Worm (Caenorhabditis elegans) whole organism, young adult: ENCODE measurements around the gene nsph-3.1.

Experiments used
- C06A6.2 ChIP-seq: fragments of 200-800 bp; sonication (Bioruptor generic); conservative IDR thresholded peaks from 2 replicates; pipeline ENCODE4 v1.3.6; 2022; ENCODE audit warnings: missing genetic modification characterization, missing compliant biosample characterization
- C17E4.6 ChIP-seq: fragments of 200-800 bp; sonication (Bioruptor generic); IDR thresholded peaks from 2 replicates; pipeline ENCODE4 v1.3.6; 2022; ENCODE audit warnings: missing genetic modification reagents, missing genetic modification characterization, missing compliant biosample characterization
- D2030.7 ChIP-seq: fragments of 200-800 bp; sonication (Bioruptor generic); IDR thresholded peaks from 2 replicates; pipeline ENCODE4 v1.3.6; 2022; ENCODE audit warnings: missing genetic modification reagents, missing genetic modification characterization, missing compliant biosample characterization
- F23B12.7 ChIP-seq: sonication (generic microtip); optimal IDR thresholded peaks from 2 replicates; lab custom pipeline; 2017; ENCODE audit warnings: missing genetic modification characterization, mild to moderate bottlenecking, missing compliant biosample characterization, antibody characterized with exemption, moderate library complexity; ENCODE audit not compliant: insufficient read depth
- F52B5.7 ChIP-seq: sonication (generic microtip); optimal IDR thresholded peaks from 2 replicates; lab custom pipeline; 2016; ENCODE audit warnings: mild to moderate bottlenecking, missing genetic modification characterization, missing compliant biosample characterization
- K11D2.4 ChIP-seq: fragments of 200-800 bp; sonication (Bioruptor generic); IDR thresholded peaks from 2 replicates; pipeline ENCODE4 v1.3.6; 2022; ENCODE audit warnings: missing genetic modification reagents, missing genetic modification characterization, missing compliant biosample characterization
- K12H6.12 ChIP-seq: fragments of 200-800 bp; sonication (Bioruptor generic); optimal IDR thresholded peaks from 2 replicates; lab custom pipeline; 2018; ENCODE audit warnings: mild to moderate bottlenecking, missing genetic modification characterization, missing compliant biosample characterization
- T07F8.4 ChIP-seq: sonication (generic microtip); optimal IDR thresholded peaks from 2 replicates; lab custom pipeline; 2016; ENCODE audit warnings: mild to moderate bottlenecking, missing genetic modification characterization, moderate library complexity, missing compliant biosample characterization
- Y53G8AR.9 ChIP-seq: fragments of 200-800 bp; sonication (Bioruptor generic); conservative IDR thresholded peaks from 2 replicates; pipeline ENCODE4 v1.3.6; 2022; ENCODE audit warnings: missing genetic modification reagents, missing genetic modification characterization, missing compliant biosample characterization
- Y79H2A.3 ChIP-seq: fragments of 200-800 bp; sonication (Bioruptor generic); conservative IDR thresholded peaks from 2 replicates; pipeline ENCODE4 v1.3.6; 2022; ENCODE audit warnings: missing genetic modification reagents, missing genetic modification characterization, missing compliant biosample characterization
- Y95B8A.8 ChIP-seq: fragments of 200-800 bp; sonication (Bioruptor generic); IDR thresholded peaks from 2 replicates; pipeline ENCODE4 v1.3.6; 2022; ENCODE audit warnings: missing genetic modification reagents, missing genetic modification characterization, missing compliant biosample characterization
- ZK185.1 ChIP-seq: sonication (generic microtip); optimal IDR thresholded peaks from 2 replicates; lab custom pipeline; 2016; ENCODE audit warnings: mild to moderate bottlenecking, missing genetic modification characterization, missing compliant biosample characterization; ENCODE audit not compliant: poor library complexity, severe bottlenecking
- akir-1 ChIP-seq: fragments of 200-800 bp; sonication (Bioruptor generic); optimal IDR thresholded peaks from 2 replicates; lab custom pipeline; 2018; ENCODE audit warnings: mild to moderate bottlenecking, missing genetic modification characterization, moderate library complexity, missing compliant biosample characterization
- aptf-2 ChIP-seq: fragments of 200-800 bp; sonication (Bioruptor generic); conservative IDR thresholded peaks from 2 replicates; pipeline ENCODE4 v1.3.6; 2022; ENCODE audit warnings: missing genetic modification reagents, missing genetic modification characterization, missing compliant biosample characterization
- atf-7 ChIP-seq: sonication (generic microtip); optimal IDR thresholded peaks from 2 replicates; lab custom pipeline; 2017; ENCODE audit warnings: mild to moderate bottlenecking, missing genetic modification characterization, missing compliant biosample characterization
- attf-3 ChIP-seq: fragments of 200-800 bp; sonication (Bioruptor generic); conservative IDR thresholded peaks from 2 replicates; pipeline ENCODE4 v1.3.6; 2022; ENCODE audit warnings: missing genetic modification reagents, missing genetic modification characterization, missing compliant biosample characterization
- attf-5 ChIP-seq: fragments of 200-800 bp; sonication (Bioruptor generic); optimal IDR thresholded peaks from 2 replicates; lab custom pipeline; 2018; ENCODE audit warnings: mild to moderate bottlenecking, missing genetic modification characterization, missing compliant biosample characterization
- attf-6 ChIP-seq: fragments of 200-800 bp; sonication (Bioruptor generic); IDR thresholded peaks from 2 replicates; pipeline ENCODE4 v1.3.6; 2022; ENCODE audit warnings: missing genetic modification reagents, missing genetic modification characterization, missing compliant biosample characterization
- cebp-2 ChIP-seq: fragments of 200-800 bp; sonication (Bioruptor generic); IDR thresholded peaks from 2 replicates; pipeline ENCODE4 v1.3.6; 2022; ENCODE audit warnings: missing genetic modification characterization, missing compliant biosample characterization
- ceh-100 ChIP-seq: fragments of 200-800 bp; sonication (Bioruptor generic); IDR thresholded peaks from 2 replicates; pipeline ENCODE4 v1.3.6; 2022; ENCODE audit warnings: missing genetic modification reagents, missing genetic modification characterization, missing compliant biosample characterization
- ceh-58 ChIP-seq: fragments of 200-800 bp; sonication (Bioruptor generic); IDR thresholded peaks from 2 replicates; pipeline ENCODE4 v1.3.6; 2022; ENCODE audit warnings: missing genetic modification characterization, missing compliant biosample characterization
- dpl-1 ChIP-seq: fragments of 150-350 bp; optimal IDR thresholded peaks from 2 replicates; lab custom pipeline; 2014; ENCODE audit warnings: missing biosample characterization, missing genetic modification reagents, missing genetic modification characterization
- egl-44 ChIP-seq: fragments of 200-800 bp; sonication (Bioruptor generic); IDR thresholded peaks from 2 replicates; pipeline ENCODE4 v1.3.6; 2022; ENCODE audit warnings: missing genetic modification reagents, missing genetic modification characterization, missing compliant biosample characterization
- ekl-4 ChIP-seq: fragments of 200-800 bp; sonication (Bioruptor generic); IDR thresholded peaks from 2 replicates; pipeline ENCODE4 v1.3.6; 2022; ENCODE audit warnings: missing genetic modification reagents, missing genetic modification characterization, missing compliant biosample characterization
- ets-4 ChIP-seq: fragments of 200-800 bp; sonication (Bioruptor generic); optimal IDR thresholded peaks from 2 replicates; lab custom pipeline; 2018; ENCODE audit warnings: mild to moderate bottlenecking, missing genetic modification characterization, missing compliant biosample characterization
- fkh-3 ChIP-seq: sonication (generic microtip); optimal IDR thresholded peaks from 2 replicates; lab custom pipeline; 2016; ENCODE audit warnings: mild to moderate bottlenecking, missing genetic modification characterization, missing compliant biosample characterization
- let-526 ChIP-seq: fragments of 200-800 bp; sonication (Bioruptor generic); IDR thresholded peaks from 2 replicates; pipeline ENCODE4 v1.3.6; 2022; ENCODE audit warnings: missing genetic modification reagents, missing genetic modification characterization, missing compliant biosample characterization
- lin-40 ChIP-seq: sonication (generic microtip); optimal IDR thresholded peaks from 2 replicates; lab custom pipeline; 2016; ENCODE audit warnings: missing genetic modification characterization, mild to moderate bottlenecking, missing compliant biosample characterization, missing genotype, missing genetic modification reagents
- lsy-27 ChIP-seq: sonication (generic microtip); optimal IDR thresholded peaks from 2 replicates; lab custom pipeline; 2017; ENCODE audit warnings: missing genetic modification characterization, mild to moderate bottlenecking, missing compliant biosample characterization, antibody characterized with exemption, missing genotype, borderline replicate concordance; ENCODE audit not compliant: insufficient read depth
- madf-3 ChIP-seq: fragments of 200-800 bp; sonication (Bioruptor generic); IDR thresholded peaks from 2 replicates; pipeline ENCODE4 v1.3.6; 2022; ENCODE audit warnings: missing genetic modification reagents, missing genetic modification characterization, missing compliant biosample characterization
- mel-28 ChIP-seq: sonication (generic microtip); optimal IDR thresholded peaks from 2 replicates; lab custom pipeline; 2016; ENCODE audit warnings: borderline replicate concordance, mild to moderate bottlenecking, missing genetic modification characterization, missing compliant biosample characterization
- mxl-1 ChIP-seq: sonication (generic microtip); optimal IDR thresholded peaks from 2 replicates; lab custom pipeline; 2016; ENCODE audit warnings: missing genetic modification characterization, missing compliant biosample characterization
- nfyb-1 ChIP-seq: fragments of 200-800 bp; sonication (Bioruptor generic); IDR thresholded peaks from 2 replicates; pipeline ENCODE4 v1.3.6; 2022; ENCODE audit warnings: missing genetic modification reagents, missing genetic modification characterization, missing compliant biosample characterization
- repo-1 ChIP-seq: sonication (generic microtip); optimal IDR thresholded peaks from 2 replicates; lab custom pipeline; 2017; ENCODE audit warnings: mild to moderate bottlenecking, missing genetic modification characterization, missing compliant biosample characterization
- sea-2 ChIP-seq: fragments of 200-800 bp; sonication (Bioruptor generic); IDR thresholded peaks from 2 replicates; pipeline ENCODE4 v1.3.6; 2022; ENCODE audit warnings: missing genetic modification characterization, missing compliant biosample characterization
- snpc-1.1 ChIP-seq: sonication (generic microtip); optimal IDR thresholded peaks from 2 replicates; lab custom pipeline; 2017; ENCODE audit warnings: missing genetic modification characterization, mild to moderate bottlenecking, missing compliant biosample characterization, antibody characterized with exemption, moderate library complexity, missing genotype, missing genetic modification reagents; ENCODE audit not compliant: insufficient read depth
- snpc-4 ChIP-seq, 5 experiments: fragments of 150-350 bp in 1 of 5; sonication (generic microtip) in 4 of 5; optimal IDR thresholded peaks; 2 replicates each; lab custom pipeline; 2014 to 2018; ENCODE audit warnings: missing genetic modification characterization in 5 of 5, missing biosample characterization in 3 of 5, antibody characterized with exemption in 2 of 5, mild to moderate bottlenecking in 2 of 5, missing compliant biosample characterization in 2 of 5, missing genotype in 2 of 5, moderate library complexity in 2 of 5, missing genetic modification reagents in 1 of 5
- somi-1 ChIP-seq: fragments of 200-800 bp; sonication (Bioruptor generic); optimal IDR thresholded peaks from 2 replicates; lab custom pipeline; 2018; ENCODE audit warnings: mild to moderate bottlenecking, missing genetic modification characterization, missing compliant biosample characterization
- sptf-2 ChIP-seq: fragments of 200-800 bp; sonication (Bioruptor generic); optimal IDR thresholded peaks from 2 replicates; lab custom pipeline; 2018; ENCODE audit warnings: mild to moderate bottlenecking, missing genetic modification characterization, missing compliant biosample characterization
- tbp1 ChIP-seq: fragments of 200-800 bp; sonication (Bioruptor generic); optimal IDR thresholded peaks from 2 replicates; lab custom pipeline; 2018; ENCODE audit warnings: mild to moderate bottlenecking, missing genetic modification characterization, missing compliant biosample characterization
- unc-130 ChIP-seq: sonication (generic microtip); optimal IDR thresholded peaks from 2 replicates; lab custom pipeline; 2016; ENCODE audit warnings: missing genetic modification reagents, missing genetic modification characterization, missing compliant biosample characterization
- unc-62 ChIP-seq: fragments of 150-350 bp; optimal IDR thresholded peaks from 2 replicates; lab custom pipeline; 2014; ENCODE audit warnings: missing biosample characterization, missing genetic modification reagents, missing genetic modification characterization
- ztf-22 ChIP-seq: fragments of 200-800 bp; sonication (Bioruptor generic); optimal IDR thresholded peaks from 2 replicates; lab custom pipeline; 2018; ENCODE audit warnings: mild to moderate bottlenecking, missing genetic modification characterization, moderate library complexity, missing compliant biosample characterization
- ztf-26 ChIP-seq: sonication (generic microtip); optimal IDR thresholded peaks from 2 replicates; lab custom pipeline; 2017; ENCODE audit warnings: missing genetic modification characterization, missing compliant biosample characterization
- ztf-3 ChIP-seq: fragments of 200-800 bp; sonication (Bioruptor generic); optimal IDR thresholded peaks from 2 replicates; lab custom pipeline; 2018; ENCODE audit warnings: mild to moderate bottlenecking, missing genetic modification characterization, missing compliant biosample characterization

The nsph-3.1 gene

DNA sequence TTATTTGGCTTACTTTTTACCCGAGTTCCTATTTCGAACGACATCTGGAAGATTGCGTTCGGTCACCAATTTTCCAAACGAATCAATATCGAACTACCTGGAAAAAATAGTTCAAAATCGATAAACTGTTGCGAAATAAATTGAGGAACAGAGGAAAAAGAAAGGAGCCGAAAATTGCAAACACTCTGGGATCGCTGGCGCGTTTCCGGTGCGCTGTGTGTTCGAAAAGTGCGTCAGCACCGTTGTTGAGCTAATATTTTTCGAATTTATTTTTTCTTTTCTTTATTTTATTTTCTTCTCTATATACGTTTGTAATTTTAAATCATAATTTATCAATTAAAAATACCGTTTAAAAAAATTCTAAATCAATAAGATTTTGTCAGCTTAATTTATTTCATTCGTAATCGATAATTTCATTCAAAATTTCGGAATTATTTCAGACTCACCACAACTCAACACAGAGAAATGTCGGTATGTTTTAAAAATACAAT, 16.5 kb upstream of the nsph-3.1 start, which contains the start of the genes dnc-1 and lsm-7 (continued):
- TF ChIP-seq unc-62 (GFP tag; lab: Kevin White, UChicago): no peak
- no peak for TF ChIP-seq T07F8.4 (tag; lab: Kevin White, UChicago)
- no peak for TF ChIP-seq ceh-58 (GFP tag; lab: Robert Waterston, UW)
- no peak for TF ChIP-seq Y95B8A.8 (GFP tag; lab: Robert Waterston, UW)
- peak; percentile 67 for TF ChIP-seq Y53G8AR.9 (GFP tag; lab: Robert Waterston, UW)
- TF ChIP-seq ztf-3 (GFP tag; lab: Kevin White, UChicago): no peak
- TF ChIP-seq egl-44: 0 out of 2 replicates have a peak, but pooled peaks have one; percentile 31
- TF ChIP-seq snpc-1.1 (tag; lab: Kevin White, UChicago): no peak
- no peak for TF ChIP-seq fkh-3 (tag; lab: Kevin White, UChicago)
- no peak for TF ChIP-seq lsy-27 (tag; lab: Kevin White, UChicago)
- TF ChIP-seq mel-28: no peak
- no peak for TF ChIP-seq akir-1 (GFP tag; lab: Kevin White, UChicago)
- no peak for TF ChIP-seq snpc-4 (GFP tag; optimal IDR thresholded peaks at IDR 0.05; lab: Kevin White, UChicago)
- peak; percentile 1 to 54 (median 45) for TF ChIP-seq snpc-4 (tag; optimal IDR thresholded peaks at IDR 0.05; lab: Kevin White, UChicago)
- TF ChIP-seq ztf-22: no peak
- no peak for TF ChIP-seq aptf-2 (GFP tag; lab: Robert Waterston, UW)
- TF ChIP-seq sea-2: no peak
- no peak for TF ChIP-seq F52B5.7
- peak; percentile 52 for TF ChIP-seq K12H6.12 (tag; lab: Kevin White, UChicago)
- TF ChIP-seq somi-1 (GFP tag; lab: Kevin White, UChicago): peak; percentile 52
- no peak for TF ChIP-seq cebp-2 (GFP tag; lab: Robert Waterston, UW)
- TF ChIP-seq repo-1 (tag; lab: Kevin White, UChicago): no peak
- peak; percentile 56 for TF ChIP-seq dpl-1 (GFP tag; lab: Kevin White, UChicago)
- peak; percentile 68 for TF ChIP-seq K11D2.4 (GFP tag; lab: Robert Waterston, UW)
- peak; percentile 26 for TF ChIP-seq lin-40 (tag; lab: Kevin White, UChicago)
- no peak for TF ChIP-seq mxl-1
- TF ChIP-seq C17E4.6 (GFP tag; lab: Robert Waterston, UW): no peak
- TF ChIP-seq madf-3 (GFP tag; lab: Robert Waterston, UW): no peak
- TF ChIP-seq atf-7 (tag; lab: Kevin White, UChicago): no peak
- TF ChIP-seq F23B12.7: peak; percentile 80
- TF ChIP-seq D2030.7 (GFP tag; lab: Robert Waterston, UW): no peak
- TF ChIP-seq ztf-26 (tag; lab: Kevin White, UChicago): peak; percentile 57
- no peak for TF ChIP-seq attf-6 (GFP tag; lab: Robert Waterston, UW)
- no peak for TF ChIP-seq attf-3 (GFP tag; lab: Robert Waterston, UW)

DNA sequence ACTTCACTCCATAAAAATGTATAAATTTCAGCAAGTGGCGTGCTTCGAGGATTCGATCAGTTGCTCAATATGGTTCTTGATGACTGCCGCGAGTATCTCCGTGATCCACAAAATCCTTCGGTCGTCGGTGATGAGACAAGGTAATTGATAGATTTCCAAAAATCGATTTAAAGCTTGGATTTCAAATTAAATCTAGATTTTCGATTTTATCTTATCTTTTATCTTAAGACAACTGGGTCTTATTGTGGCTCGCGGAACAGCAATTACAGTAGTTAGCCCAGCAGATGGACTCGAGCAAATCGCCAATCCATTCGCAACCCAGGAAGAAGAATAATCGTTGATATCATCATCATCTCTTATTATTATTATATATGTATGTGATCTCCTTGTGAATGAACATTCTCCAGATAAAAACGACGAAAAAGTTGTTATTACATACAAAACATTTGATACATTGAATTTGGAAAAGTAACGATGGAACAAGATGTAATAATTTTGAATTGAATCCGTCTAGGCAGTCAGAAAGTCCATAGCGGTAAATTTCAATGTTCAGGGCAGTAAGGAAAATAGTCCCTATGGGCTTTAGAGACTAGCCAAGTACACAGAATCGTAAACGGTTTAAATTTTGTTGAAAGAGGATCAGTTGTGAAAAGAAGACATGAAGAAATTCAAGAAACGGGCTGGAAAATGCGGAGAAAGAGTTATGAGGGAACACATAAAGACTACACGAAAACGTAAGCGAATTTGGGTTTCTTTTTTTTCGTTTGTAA, 15.6 kb upstream of the nsph-3.1 start:
- TF ChIP-seq ztf-3 (GFP tag; lab: Kevin White, UChicago): no peak
- peak; percentile 14 for TF ChIP-seq unc-130 (GFP tag; lab: Kevin White, UChicago)
- TF ChIP-seq ekl-4 (GFP tag; lab: Robert Waterston, UW): peak; percentile 46; the same call in 1 of the 2 replicates
- TF ChIP-seq Y95B8A.8 (GFP tag; lab: Robert Waterston, UW): peak; percentile 67
- peak; percentile 43; the same call in 1 of the 2 replicates for TF ChIP-seq ceh-100 (GFP tag; lab: Robert Waterston, UW)
- peak; percentile 61 for TF ChIP-seq K12H6.12 (tag; lab: Kevin White, UChicago)
- TF ChIP-seq ets-4 (GFP tag; lab: Kevin White, UChicago): peak; percentile 14
- no peak for TF ChIP-seq snpc-4 (GFP tag; optimal IDR thresholded peaks at IDR 0.05; lab: Kevin White, UChicago)
- peak in 2 of 4 experiments; percentile 10 to 11 for TF ChIP-seq snpc-4 (tag; optimal IDR thresholded peaks at IDR 0.05; lab: Kevin White, UChicago)
- TF ChIP-seq lin-40 (tag; lab: Kevin White, UChicago): peak; percentile 6
- no peak for TF ChIP-seq tbp1 (GFP tag; lab: Kevin White, UChicago)
- TF ChIP-seq attf-5 (GFP tag; lab: Kevin White, UChicago): peak; percentile 32
- TF ChIP-seq nfyb-1 (GFP tag; lab: Robert Waterston, UW): peak; percentile 81
- TF ChIP-seq sptf-2 (GFP tag; lab: Kevin White, UChicago): no peak
- peak; percentile 43; the same call in 1 of the 2 replicates for TF ChIP-seq let-526 (GFP tag; lab: Robert Waterston, UW)
- TF ChIP-seq ZK185.1 (tag; lab: Kevin White, UChicago): peak; percentile 12
- peak; percentile 65 for TF ChIP-seq Y79H2A.3 (GFP tag; lab: Robert Waterston, UW)
- TF ChIP-seq C06A6.2 (GFP tag; lab: Robert Waterston, UW): 0 out of 2 replicates have a peak, but pooled peaks have one; percentile 40
